Worm (Caenorhabditis elegans): ENCODE data around the gene F44E7.5.
"Not testable (repeated sequence)": the region's sequence is repeated elsewhere in the genome, so short reads cannot be mapped to it uniquely, and the experiment has no call there.

F44E7.5 gene

ce11 chrV:5790497-5791280, 10.0 kb upstream of the F44E7.5 start, which contains the start of the genes nhr-142 and F44E7.9:
Gene nhr-142 (minus strand): TSS chrV:5790553.
Gene F44E7.9 (plus strand): TSS chrV:5791230.
- TF ChIP-seq him-1 (tag; optimal IDR thresholded peaks at IDR 0.05) (peak; percentile 69), dao-5 (tag; optimal IDR thresholded peaks at IDR 0.05) (no peak), W03F9.2 (tag; optimal IDR thresholded peaks at IDR 0.05) (peak; percentile 90)

DNA sequence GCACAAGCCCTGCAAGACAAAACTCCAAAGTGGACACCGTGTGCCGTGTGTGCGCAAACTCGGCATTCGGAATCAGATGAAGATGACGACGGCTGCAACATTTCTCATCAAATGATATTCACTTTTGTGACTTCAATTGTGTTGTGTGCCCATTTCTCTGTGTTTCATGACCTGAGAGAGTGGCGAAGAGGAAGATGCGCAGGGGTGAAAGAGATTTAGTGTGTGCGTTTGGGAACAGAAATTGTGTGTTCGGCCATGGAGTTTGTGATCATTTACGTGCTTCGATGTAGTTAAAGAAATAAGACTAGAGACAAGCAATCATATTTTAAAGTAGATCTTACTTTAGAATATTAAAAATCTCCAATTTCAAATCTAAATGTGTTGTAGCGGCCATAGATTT, 7.9 kb upstream of the F44E7.5 start:
- no peak for TF ChIP-seq W03F9.2 (tag; optimal IDR thresholded peaks at IDR 0.05)

- TF ChIP-seq him-1 (tag; optimal IDR thresholded peaks at IDR 0.05) = no peak
- TF ChIP-seq dao-5 (tag; optimal IDR thresholded peaks at IDR 0.05) = no peak
- no peak for TF ChIP-seq W03F9.2 (tag; optimal IDR thresholded peaks at IDR 0.05)
These were observed 4.7 kb upstream of the F44E7.5 start, which contains the start of gene F44E7.7 for ce11 chrV:5785372-5785771. Gene F44E7.7 (minus strand): TSS chrV:5785472.

- no peak for TF ChIP-seq dao-5 (tag; optimal IDR thresholded peaks at IDR 0.05)
- no peak for TF ChIP-seq W03F9.2 (tag; optimal IDR thresholded peaks at IDR 0.05)
- no peak for TF ChIP-seq him-1 (tag; optimal IDR thresholded peaks at IDR 0.05)
These were observed 2.0 kb upstream of the F44E7.5 start, which contains the start of gene fbxa-183 for ce11 chrV:5782687-5783086. Gene fbxa-183 (minus strand): TSS chrV:5782787.

DNA sequence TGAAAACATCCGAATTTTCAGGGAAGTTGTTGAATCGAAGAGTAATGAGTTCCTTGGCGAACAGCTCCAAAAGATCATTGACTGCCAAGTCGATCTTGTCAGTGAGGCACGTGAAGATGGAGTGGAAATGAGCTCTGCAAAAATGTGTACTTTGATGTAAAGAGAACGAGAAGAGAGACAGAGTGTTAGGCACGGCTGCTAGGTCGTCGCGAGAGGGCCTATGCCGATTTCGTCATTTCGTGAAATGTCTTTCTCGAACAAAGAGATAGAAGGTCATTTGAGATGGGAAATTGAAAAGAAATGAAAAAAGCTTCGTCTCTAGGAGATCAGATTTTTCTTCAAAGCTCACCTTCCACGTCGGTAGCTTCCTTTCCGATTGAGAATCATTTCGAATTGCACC, 738 bp downstream of the F44E7.5 start:
- TF ChIP-seq W03F9.2 (tag; optimal IDR thresholded peaks at IDR 0.05) (no peak), him-1 (tag; optimal IDR thresholded peaks at IDR 0.05) (no peak), dao-5 (tag; optimal IDR thresholded peaks at IDR 0.05) (no peak)

- TF ChIP-seq W03F9.2, dao-5, him-1 (tag; optimal IDR thresholded peaks at IDR 0.05): not testable (repeated sequence)
These were observed 3.8 kb downstream of the F44E7.5 start, which contains the start of gene F44E7.4 for ce11 chrV:5776941-5777340. Gene F44E7.4 (minus strand): TSS chrV:5776953.

- TF ChIP-seq dao-5 (tag; optimal IDR thresholded peaks at IDR 0.05) (no peak), W03F9.2 (tag; optimal IDR thresholded peaks at IDR 0.05) (no peak), him-1 (tag; optimal IDR thresholded peaks at IDR 0.05) (no peak)
These were observed 6.6 kb downstream of the F44E7.5 start for ce11 chrV:5774137-5774536.

DNA sequence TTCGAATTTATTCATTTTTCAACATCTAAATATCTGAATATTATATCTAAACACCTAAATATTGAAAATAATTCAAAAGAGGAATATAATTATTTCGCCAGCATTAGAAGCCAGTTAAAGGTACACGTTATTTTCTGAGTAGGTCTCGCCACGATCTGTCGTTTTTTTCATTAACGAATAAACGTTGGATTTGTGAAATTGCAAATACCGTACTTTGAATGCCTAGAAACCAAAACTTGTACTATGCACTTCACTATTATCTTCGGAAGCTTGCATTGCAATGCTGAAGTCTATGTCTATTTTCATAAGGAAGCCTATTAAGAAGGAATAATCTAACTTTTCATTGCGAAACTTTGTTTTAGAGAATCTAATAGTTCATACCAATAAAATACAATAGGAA, 8.2 kb downstream of the F44E7.5 start:
- TF ChIP-seq him-1 (tag; optimal IDR thresholded peaks at IDR 0.05) (no peak), dao-5 (tag; optimal IDR thresholded peaks at IDR 0.05) (no peak), W03F9.2 (tag; optimal IDR thresholded peaks at IDR 0.05) (no peak)

DNA sequence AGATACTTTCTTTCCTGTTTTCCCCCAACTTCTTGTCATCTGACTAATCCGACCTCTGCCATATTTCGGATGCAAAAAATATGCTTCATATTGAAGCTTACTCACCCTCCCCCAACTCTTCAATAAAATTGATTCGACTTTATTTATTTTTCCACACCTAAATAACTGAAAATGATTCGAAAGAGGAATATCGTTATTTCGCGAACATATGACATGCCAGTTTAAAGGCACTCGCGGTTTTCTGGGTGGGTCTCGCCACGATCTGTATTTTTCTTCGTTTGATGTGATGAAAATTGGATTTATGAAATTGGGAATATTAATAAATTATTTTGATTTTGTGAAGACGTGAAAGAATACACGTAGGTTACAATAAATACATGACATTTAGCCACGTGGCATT, 9.1 kb downstream of the F44E7.5 start, which contains the start of gene F44E7.3:
Gene F44E7.3 (plus strand): TSS at position 319 of the 400 bp plus-strand sequence.
- no peak for TF ChIP-seq him-1 (tag; optimal IDR thresholded peaks at IDR 0.05)
- no peak for TF ChIP-seq W03F9.2 (tag; optimal IDR thresholded peaks at IDR 0.05)
- no peak for TF ChIP-seq dao-5 (tag; optimal IDR thresholded peaks at IDR 0.05)

DNA sequence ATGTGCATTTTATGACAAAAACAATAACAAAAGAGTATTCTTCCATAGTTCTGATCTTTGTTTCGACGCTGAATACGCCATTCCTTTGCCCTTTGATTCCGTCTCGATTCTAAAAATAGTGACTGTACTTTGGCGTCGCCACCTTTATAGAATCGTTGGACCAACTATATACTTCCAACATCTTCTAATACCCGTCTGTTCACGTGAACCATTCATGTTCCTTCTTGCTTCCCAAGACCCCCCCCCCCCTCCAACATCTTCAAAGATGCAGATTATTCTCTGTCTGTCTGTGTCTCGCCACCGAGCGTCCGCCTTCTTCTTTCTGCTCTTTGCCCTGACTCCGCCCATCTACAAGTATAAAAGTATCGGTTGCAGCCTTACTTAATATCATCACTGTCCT, 10.7 kb downstream of the F44E7.5 start:
- TF ChIP-seq dao-5 (tag; optimal IDR thresholded peaks at IDR 0.05) (no peak), W03F9.2 (tag; optimal IDR thresholded peaks at IDR 0.05) (no peak), him-1 (tag; optimal IDR thresholded peaks at IDR 0.05) (no peak)

- TF ChIP-seq him-1 (tag; optimal IDR thresholded peaks at IDR 0.05) = no peak
- TF ChIP-seq dao-5 (tag; optimal IDR thresholded peaks at IDR 0.05) = no peak
- no peak for TF ChIP-seq W03F9.2 (tag; optimal IDR thresholded peaks at IDR 0.05)
These were observed 11.2 kb downstream of the F44E7.5 start for ce11 chrV:5769500-5769899.

ce11 chrV:5768292-5768695, 12.4 kb downstream of the F44E7.5 start:
- no peak for TF ChIP-seq him-1 (tag; optimal IDR thresholded peaks at IDR 0.05)
- TF ChIP-seq W03F9.2 (tag; optimal IDR thresholded peaks at IDR 0.05) = no peak
- TF ChIP-seq dao-5 (tag; optimal IDR thresholded peaks at IDR 0.05) = no peak

- TF ChIP-seq him-1 (tag; optimal IDR thresholded peaks at IDR 0.05) (no peak), W03F9.2 (tag; optimal IDR thresholded peaks at IDR 0.05) (no peak), dao-5 (tag; optimal IDR thresholded peaks at IDR 0.05) (no peak)
These were observed 15.6 kb downstream of the F44E7.5 start, which contains the start of gene pgph-2 for ce11 chrV:5765081-5765480. Gene pgph-2 (plus strand): TSS chrV:5765127.

ce11 chrV:5763787-5764186, 16.9 kb downstream of the F44E7.5 start, which contains the start of gene pgph-3:
Gene pgph-3 (minus strand): TSS chrV:5763846.
- peak; percentile 25 for TF ChIP-seq W03F9.2 (tag; optimal IDR thresholded peaks at IDR 0.05)
- no peak for TF ChIP-seq him-1 (tag; optimal IDR thresholded peaks at IDR 0.05)
